Worm (Caenorhabditis elegans) whole organism, L4 larva: ENCODE data around the gene Y67D8B.5.

Experiments used
- F49E8.2 ChIP-seq: sonication (generic microtip); optimal IDR thresholded peaks from 2 replicates; lab custom pipeline; 2016; ENCODE audit warnings: missing compliant biosample characterization, mild to moderate bottlenecking, missing genetic modification characterization, borderline replicate concordance
- dmd-9 ChIP-seq: fragments of 200-800 bp; sonication (Bioruptor generic); IDR thresholded peaks from 2 replicates; pipeline ENCODE4 v1.3.6; 2022; ENCODE audit warnings: missing genetic modification reagents, missing genetic modification characterization, missing compliant biosample characterization
- mep-1 ChIP-seq: fragments of 150-350 bp; sonication (generic microtip); optimal IDR thresholded peaks from 3 replicates; lab custom pipeline; 2014; ENCODE audit warnings: missing biosample characterization, missing genetic modification characterization
- snpc-1.2 ChIP-seq: fragments of 200-800 bp; sonication (Bioruptor generic); IDR thresholded peaks from 2 replicates; pipeline ENCODE4 v1.3.6; 2022; ENCODE audit warnings: missing genetic modification reagents, missing genetic modification characterization, missing compliant biosample characterization
- unc-130 ChIP-seq: sonication (generic microtip); optimal IDR thresholded peaks from 2 replicates; lab custom pipeline; 2016; ENCODE audit warnings: missing genetic modification reagents, missing genetic modification characterization, missing compliant biosample characterization
- unc-62 ChIP-seq, 3 experiments: fragments of 150-350 bp in 1 of 3; sonication (generic microtip); optimal IDR thresholded peaks in 2 of 3; peaks in 1 of 3; 1 replicate in 1 of 3; 2 replicates in 2 of 3; lab custom pipeline; 2014 to 2017; ENCODE audit warnings: missing biosample characterization in 3 of 3, missing genetic modification characterization in 3 of 3, missing genetic modification reagents in 3 of 3, missing genotype in 1 of 3
- zag-1 ChIP-seq: fragments of 150-350 bp; optimal IDR thresholded peaks from 2 replicates; lab custom pipeline; 2014; ENCODE audit warnings: missing biosample characterization, missing genetic modification characterization

DNA sequence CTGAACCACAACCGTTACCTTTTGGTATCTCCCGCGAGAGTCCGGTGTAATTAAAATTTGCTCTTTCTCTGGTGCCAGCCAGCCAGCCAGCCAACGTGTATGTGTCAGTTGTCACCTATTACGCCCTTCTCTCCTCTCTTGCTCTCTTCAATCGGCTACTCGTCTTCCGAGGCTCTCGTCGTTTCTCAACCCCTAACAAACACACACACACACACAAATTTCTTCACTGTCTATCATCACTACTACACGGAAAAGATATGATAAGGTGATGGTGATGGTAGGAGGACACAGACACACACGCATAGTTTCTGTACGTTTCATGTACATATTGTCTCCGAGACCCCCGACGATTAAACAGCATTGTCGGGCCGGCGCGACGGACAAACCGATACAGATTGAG lies 29.5 kb downstream of the Y67D8B.5 start:
- TF ChIP-seq snpc-1.2 (no peak), unc-62 (GFP tag; optimal IDR thresholded peaks at IDR 0.05 in 1 of 2; lab: Kevin White, UChicago) (peak in 1 of 2 experiments; percentile 14), unc-62 (tag; optimal IDR thresholded peaks at IDR 0.05; lab: Kevin White, UChicago) (no peak), mep-1 (tag; lab: Kevin White, UChicago) (peak; percentile 14), unc-130 (no peak), dmd-9 (no peak), zag-1 (tag; lab: Kevin White, UChicago) (no peak), F49E8.2 (tag; lab: Kevin White, UChicago) (no peak)
